Worm (Caenorhabditis elegans): Measurements from ENCODE around the gene srj-14.

DNA sequence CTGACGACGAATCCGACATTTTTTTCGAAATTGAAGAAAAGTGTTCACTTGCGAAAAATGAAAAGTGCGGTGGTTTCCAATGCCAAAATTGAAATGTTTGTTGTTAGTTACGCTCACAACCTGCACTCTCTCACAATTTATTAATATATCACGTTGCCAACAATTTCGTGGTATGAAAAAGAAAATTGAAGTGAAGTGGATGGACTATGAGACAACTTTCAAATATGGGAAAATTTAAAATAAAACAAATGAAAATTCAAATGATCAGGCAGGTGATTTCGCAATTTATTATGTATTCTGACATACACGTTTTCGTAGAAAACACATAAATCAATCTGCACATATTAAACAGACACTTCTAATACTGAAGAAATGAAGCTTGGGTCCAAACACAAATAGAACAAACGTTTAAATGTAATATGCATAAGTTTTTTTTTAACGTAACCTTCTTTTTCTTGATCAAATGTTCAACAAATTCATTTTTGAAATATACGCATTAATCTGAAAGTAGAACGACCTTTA, 16.6 kb downstream of the srj-14 start, which contains the start of gene srp-6:
- TF ChIP-seq ztf-1 (GFP tag; conservative IDR thresholded peaks at IDR 0.05), result no peak
- no peak for TF ChIP-seq blmp-1 (tag; optimal IDR thresholded peaks at IDR 0.05; ENCODE audit: insufficient read depth)
- no peak for TF ChIP-seq lsy-2 (tag; optimal IDR thresholded peaks at IDR 0.05)
